Worm (Caenorhabditis elegans) whole organism, midembryonic: ENCODE results near the gene R04E5.8.

Experiments used
- T22C8.4 ChIP-seq: fragments of 200-800 bp; sonication (Bioruptor generic); IDR thresholded peaks from 2 replicates; pipeline ENCODE4 v1.3.6; 2022; ENCODE audit warnings: missing genetic modification characterization, missing compliant biosample characterization
- cog-1 ChIP-seq: sonication (generic microtip); optimal IDR thresholded peaks from 2 replicates; lab custom pipeline; 2016; ENCODE audit warnings: missing genetic modification characterization, missing compliant biosample characterization
- flt-1 ChIP-seq: fragments of 200-800 bp; sonication (Bioruptor generic); IDR thresholded peaks from 2 replicates; pipeline ENCODE4 v1.3.6; 2022; ENCODE audit warnings: missing genetic modification characterization, missing compliant biosample characterization
- klf-2 ChIP-seq: fragments of 200-800 bp; sonication (Bioruptor generic); conservative IDR thresholded peaks from 2 replicates; pipeline ENCODE4 v1.3.6; 2022; ENCODE audit warnings: missing genetic modification reagents, missing genetic modification characterization, missing compliant biosample characterization
- med-1 ChIP-seq: sonication (generic microtip); optimal IDR thresholded peaks from 2 replicates; lab custom pipeline; 2017; ENCODE audit warnings: missing genetic modification characterization, mild to moderate bottlenecking, missing compliant biosample characterization, antibody characterized with exemption, missing genetic modification reagents; ENCODE audit not compliant: insufficient read depth
- ref-1 ChIP-seq: fragments of 200-800 bp; sonication (Bioruptor generic); conservative IDR thresholded peaks from 2 replicates; pipeline ENCODE4 v1.3.6; 2022; ENCODE audit warnings: missing genetic modification reagents, missing genetic modification characterization, missing compliant biosample characterization
- tab-1 ChIP-seq: fragments of 200-800 bp; sonication (Bioruptor generic); IDR thresholded peaks from 2 replicates; pipeline ENCODE4 v1.3.6; 2022; ENCODE audit warnings: missing genetic modification characterization, missing compliant biosample characterization
- ztf-23 ChIP-seq: fragments of 200-800 bp; sonication (Bioruptor generic); IDR thresholded peaks from 2 replicates; pipeline ENCODE4 v1.3.6; 2022; ENCODE audit warnings: missing genetic modification reagents, missing genetic modification characterization, missing compliant biosample characterization
- ztf-29 ChIP-seq: fragments of 200-800 bp; sonication (Bioruptor generic); IDR thresholded peaks from 2 replicates; pipeline ENCODE4 v1.3.6; 2022; ENCODE audit warnings: missing genetic modification reagents, missing genetic modification characterization, missing compliant biosample characterization

R04E5.8 gene

DNA sequence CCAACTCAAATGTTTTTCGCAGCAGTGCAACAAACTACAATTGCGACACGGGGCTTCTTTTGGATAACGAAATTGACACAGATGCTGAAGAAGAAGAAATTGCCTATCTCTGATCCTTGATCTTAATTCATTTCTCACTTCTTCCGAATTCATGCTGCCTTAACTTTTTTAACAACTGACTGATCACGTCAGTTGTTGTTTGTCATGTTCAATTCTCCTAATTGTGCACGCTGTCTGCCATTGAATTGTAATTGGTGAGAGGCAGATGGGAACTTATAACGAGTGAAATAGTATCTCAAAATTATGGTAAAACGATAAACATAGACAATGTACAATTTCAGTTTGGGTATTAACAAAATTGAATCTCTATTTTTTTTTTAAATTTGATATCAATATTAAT, 19.2 kb downstream of the R04E5.8 start:
- TF ChIP-seq cog-1 (no peak), flt-1 (GFP tag; lab: Robert Waterston, UW) (no peak), med-1 (no peak), ztf-23 (GFP tag; lab: Robert Waterston, UW) (no peak), T22C8.4 (no peak), klf-2 (GFP tag; lab: Robert Waterston, UW) (no peak), ref-1 (no peak), tab-1 (no peak), ztf-29 (GFP tag; lab: Robert Waterston, UW) (no peak)

DNA sequence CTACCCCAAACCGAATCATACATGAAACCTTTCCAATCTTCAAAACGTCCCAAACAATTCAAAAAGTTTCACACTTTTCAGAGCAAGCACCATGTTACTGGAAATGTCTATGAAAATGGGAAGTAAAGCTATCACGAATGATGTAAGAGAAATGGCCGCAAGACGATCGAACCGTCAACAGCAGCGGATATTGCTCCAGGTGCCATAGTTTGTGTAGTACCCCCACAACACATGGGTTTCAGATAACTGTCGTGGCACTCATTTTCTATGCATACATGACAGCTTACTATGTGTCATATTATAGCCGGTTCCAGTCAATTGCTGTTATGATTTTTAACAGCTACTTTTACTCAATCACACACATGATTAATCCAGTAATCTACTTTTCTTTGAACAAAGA, 21.7 kb downstream of the R04E5.8 start, which contains the start of gene ZK721.3:
ZK721.3 (plus strand) TSS at position 301 of the 400 bp plus-strand sequence.
- TF ChIP-seq med-1 (no peak), klf-2 (GFP tag; lab: Robert Waterston, UW) (no peak), ztf-29 (GFP tag; lab: Robert Waterston, UW) (no peak), ztf-23 (GFP tag; lab: Robert Waterston, UW) (no peak), T22C8.4 (no peak), cog-1 (no peak), tab-1 (no peak)

DNA sequence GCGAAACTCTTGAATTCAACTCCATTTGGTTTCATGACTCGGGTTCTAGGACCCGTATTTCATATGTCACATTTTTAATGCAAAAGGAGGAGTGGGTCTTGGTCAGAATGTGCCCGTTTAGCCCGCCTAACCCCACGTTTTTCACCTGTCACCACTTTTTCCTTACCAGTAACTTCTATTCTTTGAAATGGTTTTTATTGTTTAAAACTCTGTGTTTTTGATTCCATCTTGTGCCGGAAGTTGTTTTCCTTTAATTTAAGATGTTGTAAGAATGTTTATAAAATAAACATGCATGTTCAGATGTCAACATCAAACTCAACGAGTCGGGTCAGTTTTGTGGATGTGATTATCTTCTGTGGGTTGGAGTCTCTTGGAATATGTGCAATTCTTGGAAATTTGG, 27.4 kb downstream of the R04E5.8 start, which contains the start of gene ZK721.4:
ZK721.4 (plus strand) TSS at position 301 of the 400 bp plus-strand sequence.
- no peak for TF ChIP-seq cog-1
- TF ChIP-seq ztf-29 (GFP tag; lab: Robert Waterston, UW): no peak
- no peak for TF ChIP-seq ztf-23 (GFP tag; lab: Robert Waterston, UW)
- no peak for TF ChIP-seq klf-2 (GFP tag; lab: Robert Waterston, UW)
- no peak for TF ChIP-seq med-1
- TF ChIP-seq flt-1 (GFP tag; lab: Robert Waterston, UW): no peak
- no peak for TF ChIP-seq ref-1
- TF ChIP-seq T22C8.4: no peak
- no peak for TF ChIP-seq tab-1

DNA sequence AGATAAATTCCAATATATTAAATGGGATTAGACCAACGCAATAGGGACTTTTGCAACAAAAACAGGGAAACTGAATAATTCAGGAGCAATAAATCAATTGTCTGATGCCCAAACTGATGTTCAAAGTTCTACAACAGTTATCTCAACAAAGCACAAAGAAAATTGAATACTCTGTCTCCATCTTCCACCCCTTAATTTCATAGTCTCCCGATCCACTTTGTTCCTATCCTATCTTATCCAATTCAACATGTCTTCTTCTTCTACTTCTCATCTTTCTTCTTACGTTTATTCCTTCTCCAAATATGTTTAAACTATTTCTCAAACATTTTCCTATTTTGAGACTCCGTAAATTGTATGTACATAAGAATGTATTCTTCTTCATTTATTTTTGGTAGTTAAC, 35.6 kb downstream of the R04E5.8 start:
- no peak for TF ChIP-seq flt-1 (GFP tag; lab: Robert Waterston, UW)
- TF ChIP-seq ztf-23 (GFP tag; lab: Robert Waterston, UW): no peak
- TF ChIP-seq T22C8.4: no peak
- no peak for TF ChIP-seq med-1
- TF ChIP-seq cog-1: no peak

DNA sequence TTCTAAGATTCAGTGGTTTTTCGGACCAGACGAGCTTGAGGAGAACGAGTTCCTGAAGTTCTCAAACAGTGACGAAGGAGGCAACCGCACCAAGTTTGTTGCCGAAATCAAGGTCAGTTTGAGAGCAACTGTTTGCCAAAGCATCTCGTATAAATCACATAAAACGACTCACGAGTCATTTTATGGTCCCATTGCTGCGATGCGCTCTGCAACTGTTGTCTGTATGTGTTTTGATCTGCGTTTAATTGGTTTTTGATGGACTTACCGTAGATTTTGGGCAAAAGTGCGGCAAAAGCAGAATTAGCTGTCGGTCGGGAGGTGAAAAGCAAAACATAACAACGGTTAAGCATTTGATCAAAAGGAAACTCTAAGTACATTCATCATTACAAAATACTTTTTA, 41.9 kb downstream of the R04E5.8 start:
- TF ChIP-seq tab-1 (no peak), ztf-29 (GFP tag; lab: Robert Waterston, UW) (no peak), cog-1 (no peak), flt-1 (GFP tag; lab: Robert Waterston, UW) (no peak), ref-1 (no peak)

DNA sequence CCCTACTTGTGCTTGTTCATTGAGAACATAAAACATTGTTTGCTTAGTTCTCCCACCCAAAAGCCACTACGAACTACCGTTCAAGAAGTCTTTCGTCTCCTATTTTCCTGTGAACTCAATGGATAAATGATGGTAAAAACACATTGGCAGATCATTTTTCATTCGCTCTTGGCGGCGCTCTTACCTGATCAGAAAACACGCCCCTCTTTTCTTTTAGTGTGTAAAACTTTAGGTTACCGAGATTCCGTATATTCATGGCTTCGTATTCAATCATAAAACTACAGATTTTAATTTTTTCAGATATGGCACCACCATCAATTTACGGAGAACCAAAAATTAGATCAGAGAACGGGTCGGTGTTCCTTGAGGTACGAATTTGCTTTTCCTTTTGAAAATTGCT, 42.3 kb downstream of the R04E5.8 start, which contains the start of gene zig-12:
zig-12 (plus strand) TSS at position 301 of the 400 bp plus-strand sequence.
- no peak for TF ChIP-seq flt-1 (GFP tag; lab: Robert Waterston, UW)
- TF ChIP-seq ref-1: no peak
- no peak for TF ChIP-seq ztf-29 (GFP tag; lab: Robert Waterston, UW)

DNA sequence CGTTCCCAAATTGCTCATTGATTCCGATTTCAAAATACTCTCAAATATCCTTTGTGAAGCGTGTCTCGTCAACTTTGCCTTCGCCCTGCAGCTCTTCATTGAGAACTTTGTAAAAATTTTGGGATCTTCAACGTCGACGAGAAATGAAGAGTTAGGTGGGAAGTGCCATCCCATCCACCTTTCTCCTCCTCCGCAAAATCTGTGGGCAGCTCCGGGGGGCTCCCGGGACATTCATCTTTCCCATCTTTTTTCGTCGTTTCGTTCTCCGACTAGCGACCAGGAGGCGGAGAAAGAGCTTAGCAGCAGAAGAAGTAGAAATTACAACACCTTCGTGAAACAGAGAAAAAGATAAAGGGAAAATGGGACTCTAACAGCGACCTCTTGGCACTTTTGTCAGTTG, 43.0 kb downstream of the R04E5.8 start:
- TF ChIP-seq T22C8.4: no peak
- TF ChIP-seq ztf-29 (GFP tag; lab: Robert Waterston, UW): no peak
- TF ChIP-seq cog-1: no peak
- no peak for TF ChIP-seq ztf-23 (GFP tag; lab: Robert Waterston, UW)
- TF ChIP-seq ref-1: no peak
- no peak for TF ChIP-seq flt-1 (GFP tag; lab: Robert Waterston, UW)

DNA sequence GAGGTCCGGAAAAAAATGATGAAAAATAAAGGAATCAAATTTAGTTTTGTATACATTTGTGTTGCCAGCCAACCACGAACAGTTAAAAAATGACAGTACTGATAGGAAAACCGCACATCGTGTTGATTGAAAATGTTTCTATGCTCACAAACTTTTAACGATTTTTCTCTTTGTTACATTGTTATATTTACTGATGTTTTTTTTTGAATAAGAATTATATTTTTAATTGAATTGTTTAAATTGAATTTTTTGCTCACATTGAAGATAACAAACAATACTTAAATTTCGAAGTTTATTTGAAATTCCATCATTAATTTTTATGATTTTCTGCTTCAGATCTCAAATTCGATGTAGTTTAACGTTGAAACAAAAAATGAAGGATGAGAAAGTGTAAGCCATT, 44.4 kb downstream of the R04E5.8 start, which contains the start of gene M02D8.5:
M02D8.5 (minus strand) TSS at position 101 of the 400 bp plus-strand sequence.
- TF ChIP-seq klf-2 (GFP tag; lab: Robert Waterston, UW) (no peak), flt-1 (GFP tag; lab: Robert Waterston, UW) (no peak), ref-1 (no peak), ztf-23 (GFP tag; lab: Robert Waterston, UW) (no peak), tab-1 (no peak), med-1 (no peak)

DNA sequence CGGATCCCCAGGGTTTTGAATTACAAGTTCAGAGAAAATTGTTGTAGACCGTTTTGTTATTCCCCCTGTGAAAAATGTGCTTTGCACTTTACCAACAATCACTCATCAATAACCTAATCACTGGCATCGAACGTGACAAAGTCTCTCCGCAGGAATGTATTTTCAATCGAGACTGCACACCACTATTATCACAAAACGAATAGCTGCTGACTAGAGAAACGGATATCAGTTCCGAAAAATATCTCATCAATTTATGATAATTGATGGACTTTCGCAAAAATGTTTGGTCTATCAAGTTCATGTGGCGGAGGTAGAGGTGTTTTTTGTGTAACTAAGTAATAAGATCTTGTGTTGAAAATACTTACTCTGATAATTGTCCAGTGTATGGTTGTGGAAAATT, 44.9 kb downstream of the R04E5.8 start:
- TF ChIP-seq ref-1: no peak
- TF ChIP-seq med-1: no peak
- no peak for TF ChIP-seq ztf-23 (GFP tag; lab: Robert Waterston, UW)
- no peak for TF ChIP-seq tab-1
- TF ChIP-seq ztf-29 (GFP tag; lab: Robert Waterston, UW): no peak
- TF ChIP-seq klf-2 (GFP tag; lab: Robert Waterston, UW): no peak
- TF ChIP-seq cog-1: no peak
- TF ChIP-seq flt-1 (GFP tag; lab: Robert Waterston, UW): no peak
- TF ChIP-seq T22C8.4: no peak

DNA sequence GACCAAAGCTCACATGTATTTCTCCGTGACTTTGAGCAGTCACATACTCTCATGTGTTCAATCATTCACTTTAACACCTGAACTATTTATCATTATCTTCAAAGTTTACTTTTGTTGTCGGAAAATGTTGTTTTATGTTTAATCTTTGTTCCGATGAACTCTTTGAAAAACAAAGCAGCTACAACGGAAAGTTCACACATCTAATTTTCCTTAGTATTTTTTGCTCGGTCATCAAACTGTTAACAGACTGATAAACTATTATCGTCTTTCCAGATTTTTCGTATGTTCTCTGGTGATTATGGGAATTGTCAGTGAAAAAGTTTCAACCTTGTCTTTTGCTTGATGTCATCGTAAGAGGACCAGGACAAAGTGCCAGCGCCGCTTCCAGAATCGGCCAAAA, 49.9 kb downstream of the R04E5.8 start:
- TF ChIP-seq ztf-23 (GFP tag; lab: Robert Waterston, UW): no peak

DNA sequence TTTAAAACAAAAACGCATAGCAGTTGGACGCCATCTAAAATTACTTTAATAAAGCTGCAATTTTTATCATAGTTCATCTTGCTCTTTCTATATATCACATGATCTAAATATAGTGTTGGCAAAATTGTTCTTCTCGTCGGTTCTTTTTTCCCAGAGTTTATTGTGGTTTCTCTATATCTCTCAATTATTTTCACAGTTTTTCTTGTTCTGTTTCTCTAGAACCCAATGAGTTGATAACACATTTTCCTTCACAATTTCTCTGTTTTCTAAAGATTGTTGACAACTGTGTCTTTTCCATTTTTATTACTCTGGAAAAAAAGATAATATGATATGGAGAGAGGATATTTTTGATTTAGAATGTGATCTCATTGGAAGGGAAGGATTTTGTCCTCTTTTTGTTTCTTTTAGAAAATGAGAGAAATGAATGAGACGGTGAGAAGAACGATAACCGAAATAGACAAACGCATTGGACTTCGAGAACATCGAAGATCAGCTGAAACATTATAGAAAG, 51.6 kb downstream of the R04E5.8 start:
- TF ChIP-seq med-1 (no peak), flt-1 (GFP tag; lab: Robert Waterston, UW) (no peak), ztf-29 (GFP tag; lab: Robert Waterston, UW) (no peak), cog-1 (no peak), klf-2 (GFP tag; lab: Robert Waterston, UW) (no peak), ztf-23 (GFP tag; lab: Robert Waterston, UW) (no peak), T22C8.4 (no peak), tab-1 (no peak), ref-1 (no peak)

DNA sequence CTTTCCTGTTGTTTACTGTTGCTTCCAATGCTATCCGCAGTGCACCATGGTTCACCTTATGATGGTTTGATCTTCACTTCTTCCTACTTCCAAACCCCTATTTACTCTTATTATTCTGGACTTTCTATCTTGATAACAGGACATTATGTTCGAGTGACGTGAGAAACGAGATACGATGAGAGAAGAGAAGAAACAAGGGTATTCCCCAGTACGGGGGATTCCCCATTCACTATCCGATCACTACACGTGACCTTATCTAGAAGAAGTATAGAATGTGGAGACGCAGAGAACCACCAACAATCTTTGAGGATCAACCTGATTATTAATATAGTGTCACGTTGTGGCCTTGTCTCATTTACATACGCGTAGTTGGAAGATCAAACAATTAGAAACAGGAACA, 53.4 kb downstream of the R04E5.8 start:
- TF ChIP-seq tab-1: no peak
- no peak for TF ChIP-seq ref-1
- no peak for TF ChIP-seq flt-1 (GFP tag; lab: Robert Waterston, UW)
- no peak for TF ChIP-seq klf-2 (GFP tag; lab: Robert Waterston, UW)
- TF ChIP-seq ztf-29 (GFP tag; lab: Robert Waterston, UW): no peak
- no peak for TF ChIP-seq cog-1
- TF ChIP-seq T22C8.4: no peak
- TF ChIP-seq ztf-23 (GFP tag; lab: Robert Waterston, UW): no peak
- no peak for TF ChIP-seq med-1
